Worm (Caenorhabditis elegans) whole organism, mixed stage, embryonic: ENCODE data around the gene D2045.7.

Experiments
- lin-13 ChIP-seq: fragments of 150-350 bp; optimal IDR thresholded peaks from 2 replicates; lab custom pipeline; 2014; ENCODE audit warnings: missing biosample characterization, missing genetic modification characterization
- mep-1 ChIP-seq: fragments of 150-350 bp; optimal IDR thresholded peaks from 2 replicates; lab custom pipeline; 2017; ENCODE audit warnings: missing biosample characterization, missing genetic modification reagents, missing genetic modification characterization, inconsistent platforms
- sem-2 ChIP-seq: fragments of 200-800 bp; sonication (Bioruptor generic); optimal IDR thresholded peaks from 2 replicates; lab custom pipeline; 2018; ENCODE audit warnings: mild to moderate bottlenecking, missing genetic modification characterization, missing compliant biosample characterization

DNA sequence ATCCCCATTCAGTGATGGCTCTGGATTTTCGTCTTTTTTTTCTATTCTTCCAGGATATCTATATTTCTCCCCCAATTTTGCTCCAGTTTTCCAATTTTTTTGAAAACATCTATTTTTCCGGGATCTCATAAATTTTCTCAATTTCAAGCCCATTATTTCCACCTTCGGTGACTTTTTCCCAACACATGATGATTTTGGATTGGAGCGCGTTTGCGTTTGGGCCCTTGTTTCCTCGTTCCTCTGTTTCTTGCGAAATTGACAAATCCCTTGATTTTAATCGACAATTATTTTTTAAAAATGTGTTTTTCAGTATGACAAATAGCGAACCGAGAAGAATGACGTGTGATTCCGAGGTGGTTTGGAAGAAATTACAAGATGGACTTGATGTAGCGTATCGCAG is 8.4 kb upstream of the D2045.7 start, which contains the start of gene cul-1:
- TF ChIP-seq mep-1 (tag; lab: Kevin White, UChicago) (no peak), lin-13 (no peak), sem-2 (GFP tag; lab: Kevin White, UChicago) (no peak)
